Worm (Caenorhabditis elegans): ENCODE data around the gene ZK892.6.

DNA sequence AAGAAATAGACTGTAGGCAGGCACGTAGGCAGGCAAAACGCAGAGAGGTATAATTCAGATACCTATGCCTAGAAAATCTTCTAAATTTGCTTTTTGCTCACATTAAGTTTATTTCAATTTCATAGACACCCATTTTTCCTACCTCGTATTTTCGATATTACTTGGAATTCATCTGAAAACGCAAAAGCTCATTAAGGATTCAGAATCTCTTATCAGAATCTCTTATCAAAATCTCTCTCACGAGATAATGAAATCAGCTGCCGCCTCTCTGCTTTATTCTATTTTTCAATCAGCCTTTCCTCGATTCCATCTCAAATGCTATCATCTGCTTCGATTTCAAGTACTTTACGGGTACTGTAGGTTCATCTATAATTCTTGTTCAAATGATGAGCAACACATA, 28.1 kb downstream of the ZK892.6 start:
- TF ChIP-seq klf-2 (GFP tag; conservative IDR thresholded peaks at IDR 0.05) (no peak), med-1 (GFP tag; optimal IDR thresholded peaks at IDR 0.05; ENCODE audit: insufficient read depth) (no peak), ref-1 (GFP tag; conservative IDR thresholded peaks at IDR 0.05) (no peak), tab-1 (GFP tag; IDR thresholded peaks at IDR 0.05) (no peak), flt-1 (GFP tag; IDR thresholded peaks at IDR 0.05) (no peak), cog-1 (tag; optimal IDR thresholded peaks at IDR 0.05) (no peak)
